Worm (Caenorhabditis elegans): ENCODE measurements around the gene K11H3.2.

DNA sequence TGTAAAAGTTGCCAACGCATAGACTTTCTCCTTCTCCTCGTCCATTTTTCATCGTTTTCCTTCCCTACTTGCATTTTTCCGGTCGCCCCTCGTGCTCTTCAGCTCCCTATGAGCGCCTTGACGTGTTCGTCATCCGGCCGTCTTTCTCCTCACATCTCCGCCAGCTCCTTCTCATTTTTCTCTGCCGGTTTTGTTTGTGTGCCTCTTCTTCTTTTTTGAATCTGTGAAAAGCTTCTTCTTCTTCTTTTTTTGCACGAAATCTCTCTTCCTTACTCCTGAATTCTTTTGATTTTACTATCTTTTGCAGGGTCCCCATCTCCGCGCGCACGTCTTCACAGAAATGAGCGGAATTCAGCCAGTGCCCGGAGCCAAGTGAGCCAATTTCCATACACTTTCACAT, 5.4 kb downstream of the K11H3.2 start, which contains the start of gene K11H3.3:
- no peak for TF ChIP-seq B0310.2 (tag; optimal IDR thresholded peaks at IDR 0.05)
- TF ChIP-seq ama-1 (optimal IDR thresholded peaks at IDR 0.05), result no peak
- TF ChIP-seq tra-4 (tag; optimal IDR thresholded peaks at IDR 0.05), result no peak
- TF ChIP-seq flt-1 (GFP tag; IDR thresholded peaks at IDR 0.05), result no peak
- no peak for TF ChIP-seq hmbx-1 (tag; optimal IDR thresholded peaks at IDR 0.05)

All from whole organism, early embryonic.